Worm (Caenorhabditis elegans) whole organism, L3 larva: ENCODE results near the gene C31H2.4.

Experiments
- egl-27 ChIP-seq: sonication (generic microtip); optimal IDR thresholded peaks from 4 replicates; lab custom pipeline; 2017; ENCODE audit warnings: missing biosample characterization, missing genetic modification reagents, missing genetic modification characterization
- nhr-76 ChIP-seq: fragments of 150-350 bp; sonication (generic microtip); optimal IDR thresholded peaks from 5 replicates; lab custom pipeline; 2014; ENCODE audit warnings: missing biosample characterization, missing genetic modification characterization

DNA sequence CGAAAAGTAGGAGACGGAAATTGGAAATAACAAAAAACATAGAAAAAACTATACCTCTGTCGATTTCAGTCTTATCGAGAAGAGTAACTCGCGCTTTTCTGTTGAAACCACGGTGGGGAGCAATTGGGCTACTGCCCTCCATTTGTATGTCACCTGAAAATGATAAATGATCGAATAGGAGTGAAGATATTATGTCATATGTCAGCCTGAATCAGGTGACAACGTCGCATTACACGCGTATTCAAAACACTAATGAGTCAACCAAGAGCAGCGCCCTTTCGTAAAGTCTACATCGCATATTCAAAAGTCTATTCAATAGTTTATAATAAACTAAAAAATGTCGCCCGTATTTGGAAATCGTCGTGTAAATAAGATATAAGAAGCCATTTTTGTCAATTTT, 6.5 kb downstream of the C31H2.4 start:
- TF ChIP-seq nhr-76 (tag; lab: Kevin White, UChicago) (no peak), egl-27 (tag; lab: Kevin White, UChicago) (no peak)
